Worm (Caenorhabditis elegans): ENCODE data around the gene F58G11.4.

DNA sequence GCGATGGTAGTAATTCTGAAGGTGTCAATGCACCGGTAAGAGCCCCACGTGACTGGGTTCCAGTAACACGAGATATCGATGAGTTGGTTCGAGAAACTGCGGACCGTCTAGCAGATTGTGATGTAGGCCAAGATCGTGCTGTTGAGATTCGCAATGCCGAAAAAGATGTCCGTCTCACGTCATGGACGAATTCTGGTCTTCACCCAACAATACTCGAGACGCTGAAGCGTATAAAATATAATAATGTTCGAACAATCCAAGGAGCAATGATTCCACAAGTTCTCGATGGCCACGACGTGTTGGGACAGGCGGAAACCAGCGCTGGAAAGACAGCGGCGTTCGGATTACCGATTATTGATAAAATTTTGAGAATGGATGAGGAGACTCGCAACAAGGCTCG lies 5.9 kb upstream of the F58G11.4 start:
- TF ChIP-seq dao-5 (tag; optimal IDR thresholded peaks at IDR 0.05) (no peak), him-1 (tag; optimal IDR thresholded peaks at IDR 0.05) (no peak)
